Fruit fly (Drosophila melanogaster) ovary, adult (tissue): ENCODE data around the gene yellow-e2.

Source experiments
- CG17801 ChIP-seq: fragments of 200-800 bp; optimal IDR thresholded peaks from 2 replicates; lab custom pipeline; 2019; ENCODE audit warnings: missing biosample characterization, mild to moderate bottlenecking, missing genetic modification characterization, moderate library complexity; ENCODE audit not compliant: partially characterized antibody

Gene yellow-e2

dm6 chr3R:13419979-13420378 lies 13.2 kb upstream of the yellow-e2 start, which contains the start of gene Ir87a:
Ir87a (plus strand) TSS chr3R:13420279.
- no peak for TF ChIP-seq CG17801

DNA sequence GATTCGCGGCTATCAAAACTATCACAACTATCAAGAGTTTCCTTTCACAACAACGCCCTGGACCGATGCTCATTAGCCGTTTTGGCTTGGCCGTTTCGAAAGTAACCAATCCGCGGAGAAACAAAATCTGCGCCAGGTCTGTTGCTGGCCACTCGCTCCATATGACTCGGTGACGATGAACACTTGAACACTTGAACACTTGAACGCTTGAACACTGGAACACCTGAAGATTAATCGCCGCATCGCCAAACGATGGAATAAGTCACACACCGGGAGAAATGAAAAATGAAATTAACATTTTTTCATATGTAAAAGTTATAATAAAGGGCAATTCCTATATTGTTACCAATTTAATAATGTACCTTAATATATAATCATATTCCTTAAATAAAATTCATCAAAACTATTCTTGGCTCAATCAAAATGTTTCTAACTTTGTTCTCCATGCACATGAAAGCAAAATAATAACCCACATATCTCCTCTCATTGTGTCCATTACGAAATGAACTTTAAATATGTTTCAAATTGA lies 10.3 kb upstream of the yellow-e2 start:
- TF ChIP-seq CG17801: no peak

dm6 chr3R:13415186-13415585 lies 8.4 kb upstream of the yellow-e2 start, which contains the start of gene yellow-e:
yellow-e (minus strand) TSS chr3R:13415286.
- no peak for TF ChIP-seq CG17801

DNA sequence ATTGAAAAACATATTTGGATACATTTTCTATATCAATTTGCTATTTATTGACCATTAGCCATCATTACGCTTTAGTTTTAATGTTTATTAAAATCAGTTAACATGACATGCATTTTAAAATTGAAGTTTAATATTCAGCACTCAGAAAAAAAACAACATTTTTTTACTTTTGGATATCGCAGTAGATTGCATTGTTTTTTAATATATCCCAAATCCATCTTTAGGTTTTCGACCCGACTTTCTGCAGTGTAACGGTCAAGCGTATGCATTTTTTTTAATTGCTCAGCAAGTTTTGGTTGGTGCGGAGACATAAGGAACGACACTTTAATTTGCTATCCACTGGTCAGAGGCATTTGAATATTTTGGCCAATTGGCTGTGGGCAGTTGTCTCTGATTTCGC lies 5.9 kb upstream of the yellow-e2 start:
- TF ChIP-seq CG17801: no peak

DNA sequence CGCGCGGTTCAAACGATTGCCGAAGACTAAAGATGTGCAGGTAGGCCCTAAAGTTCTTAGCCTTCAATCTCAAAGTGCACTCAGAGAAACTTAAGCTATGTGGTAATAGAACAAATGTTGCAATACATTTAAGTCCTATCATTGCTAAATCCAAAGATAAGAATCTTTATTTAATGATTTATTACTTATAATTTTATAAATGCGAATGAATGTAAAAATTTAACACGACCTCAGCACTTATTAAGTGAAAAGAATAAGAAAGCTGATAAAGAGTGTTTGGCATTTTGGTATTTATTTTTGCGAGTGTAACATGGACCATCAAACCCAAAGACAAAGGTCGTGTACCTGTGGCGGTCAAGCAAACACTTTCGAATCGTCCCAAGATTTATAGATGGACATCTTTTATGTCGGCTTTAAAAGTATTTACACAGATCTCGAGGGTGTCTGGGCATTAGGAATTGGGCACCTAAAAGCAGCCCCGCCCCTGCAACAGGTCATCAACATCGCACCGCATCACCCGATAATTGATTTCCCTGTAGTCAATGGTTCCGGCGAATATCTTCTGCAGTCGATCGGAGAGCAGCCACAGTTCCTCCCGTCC lies 1.9 kb downstream of the yellow-e2 start, which contains the start of gene yellow-e3:
Gene yellow-e3 (minus strand): TSS at position 30 of the 601 bp plus-strand sequence.
- no peak for TF ChIP-seq CG17801

dm6 chr3R:13403032-13403459 lies 3.8 kb downstream of the yellow-e2 start, which contains the start of gene Dpm3:
Dpm3 (minus strand) TSS chr3R:13403051.
- no peak for TF ChIP-seq CG17801

- peak; percentile 27 for TF ChIP-seq CG17801
These were observed 5.0 kb downstream of the yellow-e2 start, which contains the start of gene GILT1 for dm6 chr3R:13401722-13402296. GILT1 (minus strand) TSS chr3R:13401862.

- TF ChIP-seq CG17801: peak; percentile 91
These were observed 5.7 kb downstream of the yellow-e2 start for dm6 chr3R:13400902-13401721.

dm6 chr3R:13397535-13397934 lies 9.3 kb downstream of the yellow-e2 start, which contains the start of gene CG14377:
CG14377 (plus strand) TSS chr3R:13397835.
- no peak for TF ChIP-seq CG17801

DNA sequence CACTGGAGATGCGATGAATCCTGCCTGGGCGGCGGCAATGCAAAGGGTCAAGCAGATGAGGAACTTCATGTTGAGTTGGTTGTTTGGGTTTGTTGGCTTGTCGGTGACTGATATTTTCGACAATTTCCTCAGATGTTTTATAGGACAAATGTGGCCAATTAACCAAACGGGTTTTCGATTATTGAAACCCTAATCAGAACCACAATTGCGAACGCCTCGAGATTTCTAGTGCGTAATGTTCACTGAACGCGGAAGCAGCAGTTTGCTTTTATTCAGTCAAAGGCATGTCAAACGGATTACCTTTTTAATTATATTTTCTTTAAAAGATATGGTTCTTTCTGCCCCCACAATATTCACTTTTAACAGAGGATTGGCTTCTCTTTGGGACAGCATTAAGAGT lies 9.8 kb downstream of the yellow-e2 start, which contains the start of gene CG14374:
Gene CG14374 (minus strand): TSS at position 101 of the 400 bp plus-strand sequence.
- no peak for TF ChIP-seq CG17801

DNA sequence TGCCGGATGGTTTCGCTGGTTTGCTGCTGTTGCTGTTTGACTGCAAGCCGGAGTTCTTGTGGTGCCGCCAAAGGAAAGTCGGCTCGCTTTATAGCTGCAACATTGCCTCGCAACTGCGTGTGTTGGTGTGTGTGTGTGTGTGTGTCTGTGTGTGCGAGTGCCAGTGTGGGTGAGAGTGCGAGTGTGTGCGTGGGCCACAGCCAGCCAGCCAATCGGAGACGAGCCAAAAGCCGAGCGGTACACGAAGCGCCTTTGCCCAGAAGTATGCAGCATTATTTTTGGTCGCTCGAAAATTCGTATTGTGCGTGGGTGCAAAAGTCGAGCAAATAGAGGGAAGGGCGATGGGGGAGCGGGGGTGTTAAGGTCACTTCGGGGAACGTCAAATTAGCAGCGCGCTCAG lies 11.7 kb downstream of the yellow-e2 start, which contains the start of gene CCHa2:
Gene CCHa2 (minus strand): TSS at position 65 of the 400 bp plus-strand sequence.
- TF ChIP-seq CG17801: no peak

- no peak for TF ChIP-seq CG17801
These were observed 13.8 kb downstream of the yellow-e2 start for dm6 chr3R:13393009-13393408.

dm6 chr3R:13390490-13390889 lies 16.3 kb downstream of the yellow-e2 start:
- TF ChIP-seq CG17801: no peak

DNA sequence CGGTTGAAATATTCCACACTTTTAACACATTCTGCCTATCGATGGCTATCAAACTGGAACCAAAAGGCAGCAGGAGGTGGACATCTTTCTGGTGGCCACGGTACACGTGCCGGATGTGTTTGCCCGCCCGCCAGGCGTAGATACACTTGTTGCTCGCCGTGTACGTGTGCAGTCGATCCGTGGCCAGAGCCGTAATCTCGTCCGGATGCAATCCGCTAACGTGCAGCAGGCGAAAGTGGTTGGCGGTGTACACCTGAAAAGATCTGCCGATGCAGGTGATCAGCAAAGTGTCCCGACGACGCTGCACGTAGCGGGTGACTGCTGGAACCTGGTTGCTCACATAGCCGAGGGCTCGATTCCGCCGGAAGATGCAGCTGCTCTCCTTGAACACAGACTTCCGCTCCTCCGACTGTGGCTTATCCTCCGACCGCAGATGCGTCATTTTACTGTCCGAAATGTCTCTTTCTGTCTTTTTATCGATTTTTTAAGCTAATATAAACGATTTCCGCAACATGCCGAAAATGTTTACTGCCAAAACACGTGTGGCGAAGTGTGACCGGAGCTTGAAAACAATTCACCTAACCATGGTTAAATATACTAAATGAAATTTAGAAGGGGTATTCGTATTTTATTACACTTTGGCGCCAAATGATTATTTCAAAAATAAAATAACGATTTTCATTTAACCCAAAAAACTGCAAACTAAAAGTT lies 18.5 kb downstream of the yellow-e2 start, which contains the start of gene CG9799:
Gene CG9799 (minus strand): TSS at position 550 of the 711 bp plus-strand sequence.
- no peak for TF ChIP-seq CG17801

DNA sequence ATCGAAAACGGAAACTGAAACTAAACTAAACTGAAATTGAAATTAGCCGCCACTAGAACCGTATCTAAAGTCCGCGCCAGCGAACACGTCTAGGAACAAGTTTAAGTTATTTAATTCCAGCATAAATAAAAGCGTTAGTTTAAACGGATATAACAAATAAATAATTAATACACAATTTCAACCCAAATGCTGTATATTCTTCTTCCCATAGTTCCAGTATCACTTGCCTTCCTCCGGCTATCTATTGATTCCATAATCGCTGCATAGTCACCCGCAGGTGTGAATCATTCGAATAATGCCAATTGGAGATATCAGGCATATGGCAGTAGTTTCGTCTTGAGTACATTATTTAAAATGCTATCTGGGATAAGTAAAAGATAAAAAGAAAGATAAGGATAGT lies 21.7 kb downstream of the yellow-e2 start:
- TF ChIP-seq CG17801: no peak

- peak; percentile 48 for TF ChIP-seq CG17801
These were observed 24.1 kb downstream of the yellow-e2 start for dm6 chr3R:13382656-13383142.
